Fruit fly (Drosophila melanogaster) whole organism, pupa: ENCODE results near the gene Uba5.

ENCODE experiments used
- CG12605 ChIP-seq: fragments of 200-800 bp; sonication (Bioruptor generic); IDR thresholded peaks from 2 replicates; pipeline ENCODE4 v1.3.6; 2022; ENCODE audit warnings: missing biosample characterization, missing genetic modification characterization
- CG8301 ChIP-seq: fragments of 200-800 bp; sonication (Bioruptor generic); optimal IDR thresholded peaks from 2 replicates; lab custom pipeline; 2018; ENCODE audit warnings: missing biosample characterization, mild to moderate bottlenecking, missing genetic modification characterization

dm6 chrX:11458912-11459836 is 24.1 kb upstream of the Uba5 start, which contains the start of gene CG43155:
- TF ChIP-seq CG12605 (GFP tag; lab: Robert Waterston, UW) (no peak), CG8301 (tag; lab: Kevin White, UChicago) (no peak)
